Fruit fly (Drosophila melanogaster) whole organism, prepupa: ENCODE measurements around the gene CG16721.

Source experiments
- CG10631 ChIP-seq: fragments of 200-800 bp; sonication (Bioruptor generic); optimal IDR thresholded peaks from 2 replicates; lab custom pipeline; 2016; ENCODE audit warnings: missing biosample characterization, missing genetic modification characterization
- CG10669 ChIP-seq: fragments of 200-800 bp; sonication (Bioruptor generic); optimal IDR thresholded peaks from 3 replicates; lab custom pipeline; 2018; ENCODE audit warnings: missing biosample characterization, mild to moderate bottlenecking, missing genetic modification characterization, moderate library complexity
- CG11762 ChIP-seq: fragments of 200-800 bp; sonication (Bioruptor generic); optimal IDR thresholded peaks from 3 replicates; lab custom pipeline; 2016; ENCODE audit warnings: missing biosample characterization, missing genetic modification characterization; ENCODE audit not compliant: insufficient read depth
- CG11902 ChIP-seq: fragments of 200-800 bp; sonication (Bioruptor generic); optimal IDR thresholded peaks from 3 replicates; lab custom pipeline; 2016; ENCODE audit warnings: missing biosample characterization, missing genetic modification characterization
- CG15336 ChIP-seq: fragments of 200-800 bp; sonication (Bioruptor generic); IDR thresholded peaks from 2 replicates; pipeline ENCODE4 v1.3.6; 2022; ENCODE audit warnings: missing biosample characterization, missing genetic modification characterization
- CG3032 ChIP-seq: fragments of 200-800 bp; optimal IDR thresholded peaks from 2 replicates; lab custom pipeline; 2019; ENCODE audit warnings: missing biosample characterization, mild to moderate bottlenecking, missing genetic modification characterization, moderate library complexity
- CG34406 ChIP-seq: fragments of 200-800 bp; sonication (Bioruptor generic); optimal IDR thresholded peaks from 3 replicates; lab custom pipeline; 2016; ENCODE audit warnings: missing biosample characterization, missing genetic modification characterization
- CG3919 ChIP-seq: fragments of 200-800 bp; sonication (Bioruptor generic); optimal IDR thresholded peaks from 3 replicates; lab custom pipeline; 2016; ENCODE audit warnings: missing biosample characterization, missing genetic modification characterization
- CG6163 ChIP-seq: fragments of 200-800 bp; sonication (Bioruptor generic); IDR thresholded peaks from 3 replicates; pipeline ENCODE4 v1.3.6; 2022; ENCODE audit warnings: missing biosample characterization, missing genetic modification characterization
- CG6276 ChIP-seq: fragments of 200-800 bp; sonication (Bioruptor generic); optimal IDR thresholded peaks from 2 replicates; lab custom pipeline; 2017; ENCODE audit warnings: missing biosample characterization, mild to moderate bottlenecking, missing genetic modification characterization
- CG6792 ChIP-seq: fragments of 200-800 bp; sonication (Bioruptor generic); optimal IDR thresholded peaks from 3 replicates; lab custom pipeline; 2016; ENCODE audit warnings: missing biosample characterization, missing genetic modification characterization
- CG6808 ChIP-seq: fragments of 200-800 bp; sonication (Bioruptor generic); optimal IDR thresholded peaks from 3 replicates; lab custom pipeline; 2017; ENCODE audit warnings: missing biosample characterization, missing genetic modification characterization, mild to moderate bottlenecking, moderate library complexity, missing genetic modification reagents
- CG6854 ChIP-seq: fragments of 200-800 bp; sonication (Bioruptor generic); optimal IDR thresholded peaks from 2 replicates; lab custom pipeline; 2017; ENCODE audit warnings: missing biosample characterization, mild to moderate bottlenecking, missing genetic modification characterization
- CG7368 ChIP-seq: fragments of 200-800 bp; sonication (Bioruptor generic); optimal IDR thresholded peaks from 3 replicates; lab custom pipeline; 2016; ENCODE audit warnings: missing biosample characterization, missing genetic modification characterization
- CG8119 ChIP-seq: fragments of 200-800 bp; sonication (Bioruptor generic); IDR thresholded peaks from 3 replicates; pipeline ENCODE4 v1.3.6; 2022; ENCODE audit warnings: missing biosample characterization, missing genetic modification characterization
- CG8632 ChIP-seq: fragments of 200-800 bp; sonication (Bioruptor generic); optimal IDR thresholded peaks from 3 replicates; lab custom pipeline; 2016; ENCODE audit warnings: missing biosample characterization, missing genetic modification characterization
- CG9139 ChIP-seq: fragments of 200-800 bp; sonication (Bioruptor generic); optimal IDR thresholded peaks from 3 replicates; lab custom pipeline; 2017; ENCODE audit warnings: missing biosample characterization, mild to moderate bottlenecking, missing genetic modification characterization
- Eip75B ChIP-seq: fragments of 200-800 bp; sonication (Bioruptor generic); optimal IDR thresholded peaks from 3 replicates; lab custom pipeline; 2016; ENCODE audit warnings: missing biosample characterization, missing genetic modification characterization
- Eip78C ChIP-seq: fragments of 200-800 bp; sonication (Bioruptor generic); peaks from one replicate; lab custom pipeline; 2016; ENCODE audit warnings: missing biosample characterization, missing genetic modification characterization
- Eip93F ChIP-seq: fragments of 200-800 bp; sonication (Bioruptor generic); optimal IDR thresholded peaks from 2 replicates; lab custom pipeline; 2016; ENCODE audit warnings: missing biosample characterization, mild to moderate bottlenecking, missing genetic modification characterization
- Ets21C ChIP-seq: fragments of 200-800 bp; sonication (Bioruptor generic); optimal IDR thresholded peaks from 3 replicates; lab custom pipeline; 2016; ENCODE audit warnings: missing biosample characterization, missing genetic modification characterization
- Ets96B ChIP-seq: fragments of 200-800 bp; optimal IDR thresholded peaks from 2 replicates; lab custom pipeline; 2019; ENCODE audit warnings: missing biosample characterization, mild to moderate bottlenecking, missing genetic modification characterization, moderate library complexity
- Gug ChIP-seq: fragments of 200-800 bp; sonication (Bioruptor generic); IDR thresholded peaks from 2 replicates; pipeline ENCODE4 v1.3.6; 2022; ENCODE audit warnings: missing biosample characterization, missing genetic modification characterization
- Hr38 ChIP-seq: sonication (Bioruptor generic); optimal IDR thresholded peaks from 2 replicates; lab custom pipeline; 2016; ENCODE audit warnings: missing biosample characterization, missing genetic modification characterization
- Hr39 ChIP-seq: fragments of 200-800 bp; sonication (Bioruptor generic); optimal IDR thresholded peaks from 2 replicates; lab custom pipeline; 2016; ENCODE audit warnings: missing biosample characterization, missing genetic modification characterization
- Hr4 ChIP-seq: fragments of 200-800 bp; sonication (Bioruptor generic); optimal IDR thresholded peaks from 3 replicates; lab custom pipeline; 2016; ENCODE audit warnings: missing biosample characterization, missing genetic modification characterization
- Lpt ChIP-seq: fragments of 200-800 bp; sonication (Bioruptor generic); optimal IDR thresholded peaks from 3 replicates; lab custom pipeline; 2016; ENCODE audit warnings: missing biosample characterization, missing genetic modification characterization
- OdsH ChIP-seq: fragments of 200-800 bp; sonication (Bioruptor generic); optimal IDR thresholded peaks from 3 replicates; lab custom pipeline; 2016; ENCODE audit warnings: missing biosample characterization, missing genetic modification characterization
- Sox102F ChIP-seq: fragments of 200-800 bp; sonication (Bioruptor generic); optimal IDR thresholded peaks from 2 replicates; lab custom pipeline; 2016; ENCODE audit warnings: missing biosample characterization, mild to moderate bottlenecking, missing genetic modification characterization
- Sox14 ChIP-seq: fragments of 200-800 bp; sonication (Bioruptor generic); optimal IDR thresholded peaks from 3 replicates; lab custom pipeline; 2016; ENCODE audit warnings: missing biosample characterization, missing genetic modification characterization
- Sox15 ChIP-seq: fragments of 200-800 bp; sonication (Bioruptor generic); optimal IDR thresholded peaks from 3 replicates; lab custom pipeline; 2016; ENCODE audit warnings: missing biosample characterization, missing genetic modification characterization
- achi ChIP-seq: fragments of 200-800 bp; sonication (Bioruptor generic); optimal IDR thresholded peaks from 3 replicates; lab custom pipeline; 2016; ENCODE audit warnings: missing biosample characterization, missing genetic modification characterization
- acj6 ChIP-seq: fragments of 200-800 bp; sonication (Bioruptor generic); optimal IDR thresholded peaks from 3 replicates; lab custom pipeline; 2016; ENCODE audit warnings: missing biosample characterization, missing genetic modification characterization
- cyc ChIP-seq: fragments of 200-800 bp; sonication (Bioruptor generic); optimal IDR thresholded peaks from 3 replicates; lab custom pipeline; 2016; ENCODE audit warnings: missing biosample characterization, missing genetic modification characterization
- dac ChIP-seq: fragments of 200-800 bp; sonication (Bioruptor generic); optimal IDR thresholded peaks from 2 replicates; lab custom pipeline; 2017; ENCODE audit warnings: missing biosample characterization, mild to moderate bottlenecking, missing genetic modification characterization
- dsx ChIP-seq: fragments of 200-800 bp; optimal IDR thresholded peaks from 3 replicates; lab custom pipeline; 2019; ENCODE audit warnings: missing biosample characterization, mild to moderate bottlenecking, missing genetic modification characterization, moderate library complexity; ENCODE audit not compliant: poor library complexity, severe bottlenecking
- eg ChIP-seq: fragments of 200-800 bp; sonication (Bioruptor generic); IDR thresholded peaks from 3 replicates; pipeline ENCODE4 v1.3.6; 2022; ENCODE audit warnings: missing biosample characterization, missing genetic modification characterization
- esn ChIP-seq: fragments of 200-800 bp; sonication (Bioruptor generic); optimal IDR thresholded peaks from 2 replicates; lab custom pipeline; 2016; ENCODE audit warnings: missing biosample characterization, mild to moderate bottlenecking, missing genetic modification characterization, moderate library complexity
- fd59A ChIP-seq: fragments of 200-800 bp; sonication (Bioruptor generic); optimal IDR thresholded peaks from 2 replicates; lab custom pipeline; 2017; ENCODE audit warnings: missing biosample characterization, mild to moderate bottlenecking, missing genetic modification characterization, missing genetic modification reagents
- fd85E ChIP-seq: fragments of 200-800 bp; sonication (Bioruptor generic); optimal IDR thresholded peaks from 3 replicates; lab custom pipeline; 2016; ENCODE audit warnings: missing biosample characterization, missing genetic modification characterization
- lz ChIP-seq: fragments of 200-800 bp; sonication (Bioruptor generic); optimal IDR thresholded peaks from 3 replicates; lab custom pipeline; 2016; ENCODE audit warnings: missing biosample characterization, missing genetic modification characterization
- net ChIP-seq: fragments of 200-800 bp; sonication (Bioruptor generic); optimal IDR thresholded peaks from 3 replicates; lab custom pipeline; 2016; ENCODE audit warnings: missing biosample characterization, missing genetic modification characterization
- pdm3 ChIP-seq: fragments of 200-800 bp; sonication (Bioruptor generic); optimal IDR thresholded peaks from 3 replicates; lab custom pipeline; 2016; ENCODE audit warnings: missing biosample characterization, missing genetic modification characterization
- spab ChIP-seq: fragments of 200-800 bp; sonication (Bioruptor generic); optimal IDR thresholded peaks from 2 replicates; lab custom pipeline; 2017; ENCODE audit warnings: missing biosample characterization, mild to moderate bottlenecking, missing genetic modification characterization, missing genetic modification reagents
- ss ChIP-seq, 2 experiments: fragments of 200-800 bp; sonication (Bioruptor generic); optimal IDR thresholded peaks; 2 replicates in 1 of 2; 3 replicates in 1 of 2; lab custom pipeline; 2017 to 2018; ENCODE audit warnings: mild to moderate bottlenecking in 2 of 2, missing biosample characterization in 2 of 2, missing genetic modification characterization in 2 of 2, moderate library complexity in 1 of 2
- svp ChIP-seq: fragments of 200-800 bp; sonication (Bioruptor generic); peaks from one replicate; lab custom pipeline; 2016; ENCODE audit warnings: missing biosample characterization, missing genetic modification characterization
- vri ChIP-seq: fragments of 200-800 bp; sonication (Bioruptor generic); optimal IDR thresholded peaks from 3 replicates; lab custom pipeline; 2016; ENCODE audit warnings: missing biosample characterization, mild to moderate bottlenecking, missing genetic modification characterization

Gene CG16721

dm6 chrX:5925793-5926418, 46.2 kb downstream of the CG16721 start (continued):
- TF ChIP-seq Lpt (GFP tag; lab: Kevin White, UChicago) = peak; percentile 29
- peak; percentile 77 for TF ChIP-seq Eip75B (GFP tag; lab: Kevin White, UChicago)
- no peak for TF ChIP-seq Eip93F (GFP tag; lab: Kevin White, UChicago)
- TF ChIP-seq CG9139 (GFP tag; lab: Kevin White, UChicago) = peak; percentile 55
- peak; percentile 85 for TF ChIP-seq Gug (GFP tag; lab: Robert Waterston, UW)
- TF ChIP-seq CG8119 = peak; percentile 85
- peak; percentile 87 for TF ChIP-seq Ets96B
- TF ChIP-seq Sox102F = peak; percentile 32
- no peak for TF ChIP-seq vri (GFP tag; lab: Kevin White, UChicago)
- peak; percentile 67 for TF ChIP-seq Sox14
- peak; percentile 86 for TF ChIP-seq dsx (GFP tag; lab: Kevin White, UChicago)
- TF ChIP-seq CG10631 (GFP tag; lab: Kevin White, UChicago) = peak; percentile 72
- peak; percentile 60 for TF ChIP-seq net
- TF ChIP-seq CG7368 (GFP tag; lab: Kevin White, UChicago) = peak; percentile 45
- peak; percentile 72 to 74 for TF ChIP-seq ss (GFP tag; optimal IDR thresholded peaks at IDR 0.05; lab: Kevin White, UChicago)
- peak; percentile 24 for TF ChIP-seq dac
- TF ChIP-seq Eip78C (GFP tag; lab: Kevin White, UChicago) = peak; percentile 92

dm6 chrX:5926718-5927117, 47.0 kb downstream of the CG16721 start:
- TF ChIP-seq CG11902 (GFP tag; lab: Kevin White, UChicago) (peak; percentile 38), eg (GFP tag; lab: Robert Waterston, UW) (peak; percentile 65), achi (peak; percentile 74), OdsH (GFP tag; lab: Kevin White, UChicago) (peak; percentile 80), CG3032 (tag; lab: Kevin White, UChicago) (peak; percentile 60), CG6854 (GFP tag; lab: Kevin White, UChicago) (no peak), CG3919 (GFP tag; lab: Kevin White, UChicago) (peak; percentile 73), lz (GFP tag; lab: Kevin White, UChicago) (peak; percentile 46), acj6 (peak; percentile 78), ss (GFP tag; optimal IDR thresholded peaks at IDR 0.05; lab: Kevin White, UChicago) (no peak), Ets21C (peak; percentile 34), CG34406 (GFP tag; lab: Kevin White, UChicago) (peak; percentile 54), CG8632 (GFP tag; lab: Kevin White, UChicago) (peak; percentile 50), CG6792 (GFP tag; lab: Kevin White, UChicago) (peak; percentile 74), Hr38 (GFP tag; lab: Kevin White, UChicago) (no peak), fd59A (GFP tag; lab: Kevin White, UChicago) (peak; percentile 53), Ets96B (peak; percentile 68), fd85E (GFP tag; lab: Kevin White, UChicago) (no peak), esn (GFP tag; lab: Kevin White, UChicago) (peak; percentile 63), net (peak; percentile 63), pdm3 (GFP tag; lab: Kevin White, UChicago) (peak; percentile 85), Lpt (GFP tag; lab: Kevin White, UChicago) (peak; percentile 58), Hr39 (peak; percentile 72), dsx (GFP tag; lab: Kevin White, UChicago) (peak; percentile 57), CG6276 (peak; percentile 54), Gug (GFP tag; lab: Robert Waterston, UW) (peak; percentile 46), CG6163 (GFP tag; lab: Robert Waterston, UW) (peak; percentile 80), dac (peak; percentile 64), CG6808 (peak; percentile 3), CG10669 (GFP tag; lab: Kevin White, UChicago) (peak; percentile 67), Eip75B (GFP tag; lab: Kevin White, UChicago) (peak; percentile 10), Hr4 (peak; percentile 54), cyc (GFP tag; lab: Kevin White, UChicago) (peak; percentile 52), CG15336 (GFP tag; lab: Robert Waterston, UW) (peak; percentile 81), vri (GFP tag; lab: Kevin White, UChicago) (peak; percentile 32), Eip93F (GFP tag; lab: Kevin White, UChicago) (no peak), CG11762 (GFP tag; lab: Kevin White, UChicago) (peak; percentile 41), CG8119 (peak; percentile 75), spab (GFP tag; lab: Kevin White, UChicago) (peak; percentile 53), Sox102F (peak; percentile 50), Eip78C (GFP tag; lab: Kevin White, UChicago) (peak; percentile 85), svp (GFP tag; lab: Kevin White, UChicago) (peak; percentile 63), Sox15 (GFP tag; lab: Kevin White, UChicago) (peak; percentile 50), CG7368 (GFP tag; lab: Kevin White, UChicago) (peak; percentile 65)
